Worm (Caenorhabditis elegans) whole organism, midembryonic: Measurements from ENCODE around the gene dhs-20.

Experiments used
- cog-1 ChIP-seq: sonication (generic microtip); optimal IDR thresholded peaks from 2 replicates; lab custom pipeline; 2016; ENCODE audit warnings: missing genetic modification characterization, missing compliant biosample characterization
- flt-1 ChIP-seq: fragments of 200-800 bp; sonication (Bioruptor generic); IDR thresholded peaks from 2 replicates; pipeline ENCODE4 v1.3.6; 2022; ENCODE audit warnings: missing genetic modification characterization, missing compliant biosample characterization
- ztf-23 ChIP-seq: fragments of 200-800 bp; sonication (Bioruptor generic); IDR thresholded peaks from 2 replicates; pipeline ENCODE4 v1.3.6; 2022; ENCODE audit warnings: missing genetic modification reagents, missing genetic modification characterization, missing compliant biosample characterization

ce11 chrV:11620081-11620480, 15.7 kb upstream of the dhs-20 start:
- TF ChIP-seq flt-1 (no peak), cog-1 (no peak), ztf-23 (GFP tag; lab: Robert Waterston, UW) (no peak)
